Fruit fly (Drosophila melanogaster) whole organism, embryonic: ENCODE results near the gene Doc1.

ENCODE experiments used
- BEAF-32 ChIP-seq: fragments of 200-800 bp; sonication (Bioruptor generic); optimal IDR thresholded peaks from 3 replicates; lab custom pipeline; 2017; ENCODE audit warnings: missing biosample characterization, missing genetic modification characterization, mild to moderate bottlenecking, moderate library complexity, missing genetic modification reagents
- CG10431 ChIP-seq: fragments of 200-800 bp; sonication (Bioruptor generic); optimal IDR thresholded peaks from 3 replicates; lab custom pipeline; 2018; ENCODE audit warnings: missing biosample characterization, mild to moderate bottlenecking, missing genetic modification characterization
- CG11093 ChIP-seq: fragments of 200-800 bp; sonication (Bioruptor generic); IDR thresholded peaks from 3 replicates; pipeline ENCODE4 v1.3.6; 2022; ENCODE audit warnings: missing biosample characterization, missing genetic modification characterization
- CG11247 ChIP-seq: fragments of 200-800 bp; sonication (Bioruptor generic); IDR thresholded peaks from 2 replicates; pipeline ENCODE4 v1.3.6; 2022; ENCODE audit warnings: missing biosample characterization, missing genetic modification characterization
- CG12236 ChIP-seq: fragments of 200-800 bp; sonication (Bioruptor generic); optimal IDR thresholded peaks from 2 replicates; lab custom pipeline; 2016; ENCODE audit warnings: missing biosample characterization, missing genetic modification characterization
- CG1233 ChIP-seq: fragments of 200-800 bp; sonication (Bioruptor generic); optimal IDR thresholded peaks from 4 replicates; lab custom pipeline; 2018; ENCODE audit warnings: missing biosample characterization, mild to moderate bottlenecking, missing genetic modification characterization
- CG12744 ChIP-seq: fragments of 200-800 bp; sonication (Bioruptor generic); optimal IDR thresholded peaks from 2 replicates; lab custom pipeline; 2016; ENCODE audit warnings: missing biosample characterization, missing genetic modification characterization
- CG13424 ChIP-seq: fragments of 200-800 bp; sonication (Bioruptor generic); optimal IDR thresholded peaks from 2 replicates; lab custom pipeline; 2019; ENCODE audit warnings: missing biosample characterization, mild to moderate bottlenecking, missing genetic modification characterization, moderate library complexity
- CG14710 ChIP-seq: fragments of 200-800 bp; sonication (Bioruptor generic); optimal IDR thresholded peaks from 3 replicates; lab custom pipeline; 2019; ENCODE audit warnings: missing biosample characterization, mild to moderate bottlenecking, missing genetic modification characterization, moderate library complexity
- CG15073 ChIP-seq: fragments of 200-800 bp; sonication (Bioruptor generic); optimal IDR thresholded peaks from 2 replicates; lab custom pipeline; 2016; ENCODE audit warnings: missing biosample characterization, missing genetic modification characterization
- CG1529 ChIP-seq: fragments of 200-800 bp; sonication (Bioruptor generic); optimal IDR thresholded peaks from 3 replicates; lab custom pipeline; 2018; ENCODE audit warnings: missing biosample characterization, missing genetic modification characterization
- CG15479 ChIP-seq: fragments of 200-800 bp; sonication (Bioruptor generic); optimal IDR thresholded peaks from 3 replicates; lab custom pipeline; 2019; ENCODE audit warnings: missing biosample characterization, mild to moderate bottlenecking, missing genetic modification characterization, moderate library complexity
- CG15696 ChIP-seq: fragments of 200-800 bp; sonication (Bioruptor generic); optimal IDR thresholded peaks from 2 replicates; lab custom pipeline; 2019; ENCODE audit warnings: missing biosample characterization, mild to moderate bottlenecking, missing genetic modification characterization, moderate library complexity
- CG1603 ChIP-seq: fragments of 200-800 bp; sonication (Bioruptor generic); optimal IDR thresholded peaks from 2 replicates; lab custom pipeline; 2019; ENCODE audit warnings: missing biosample characterization, mild to moderate bottlenecking, missing genetic modification characterization, moderate library complexity
- CG1647 ChIP-seq: fragments of 200-800 bp; sonication (Bioruptor generic); optimal IDR thresholded peaks from 3 replicates; lab custom pipeline; 2016; ENCODE audit warnings: missing biosample characterization, missing genetic modification characterization
- CG16815 ChIP-seq: fragments of 200-800 bp; sonication (Bioruptor generic); optimal IDR thresholded peaks from 3 replicates; lab custom pipeline; 2017; ENCODE audit warnings: missing biosample characterization, mild to moderate bottlenecking, missing genetic modification characterization
- CG2875 ChIP-seq: fragments of 200-800 bp; sonication (Bioruptor generic); optimal IDR thresholded peaks from 2 replicates; lab custom pipeline; 2017; ENCODE audit warnings: missing biosample characterization, mild to moderate bottlenecking, missing genetic modification characterization, missing genetic modification reagents
- CG30431 ChIP-seq: fragments of 200-800 bp; sonication (Bioruptor generic); optimal IDR thresholded peaks from 2 replicates; lab custom pipeline; 2017; ENCODE audit warnings: missing biosample characterization, missing genetic modification characterization
- CG3163 ChIP-seq: fragments of 200-800 bp; sonication (Bioruptor generic); optimal IDR thresholded peaks from 3 replicates; lab custom pipeline; 2016; ENCODE audit warnings: missing biosample characterization, missing genetic modification characterization
- CG6254 ChIP-seq: fragments of 200-800 bp; sonication (Bioruptor generic); optimal IDR thresholded peaks from 3 replicates; lab custom pipeline; 2017; ENCODE audit warnings: mild to moderate bottlenecking, missing biosample characterization, missing genetic modification reagents, missing genetic modification characterization
- CG6765 ChIP-seq: fragments of 200-800 bp; sonication (Bioruptor generic); optimal IDR thresholded peaks from 3 replicates; lab custom pipeline; 2017; ENCODE audit warnings: missing biosample characterization, mild to moderate bottlenecking, missing genetic modification characterization
- CG8290 ChIP-seq, 3 experiments: fragments of 200-800 bp; sonication (Bioruptor generic); optimal IDR thresholded peaks; 2 replicates each; lab custom pipeline; 2016 to 2019; ENCODE audit warnings: missing biosample characterization in 3 of 3, missing genetic modification characterization in 3 of 3, mild to moderate bottlenecking in 2 of 3, moderate library complexity in 1 of 3
- CG8388 ChIP-seq: fragments of 200-800 bp; sonication (Bioruptor generic); optimal IDR thresholded peaks from 2 replicates; lab custom pipeline; 2019; ENCODE audit warnings: missing biosample characterization, mild to moderate bottlenecking, missing genetic modification characterization, moderate library complexity
- CG9609 ChIP-seq: fragments of 200-800 bp; sonication (Bioruptor generic); optimal IDR thresholded peaks from 3 replicates; lab custom pipeline; 2016; ENCODE audit warnings: missing biosample characterization, missing genetic modification characterization
- Camta ChIP-seq: fragments of 200-800 bp; sonication (Bioruptor generic); optimal IDR thresholded peaks from 2 replicates; lab custom pipeline; 2016; ENCODE audit warnings: missing biosample characterization, missing genetic modification characterization
- Deaf1 ChIP-seq: fragments of 200-800 bp; optimal IDR thresholded peaks from 3 replicates; lab custom pipeline; 2019; ENCODE audit warnings: missing biosample characterization, mild to moderate bottlenecking, missing genetic modification characterization, moderate library complexity
- Fer1 ChIP-seq: fragments of 200-800 bp; sonication (Bioruptor generic); optimal IDR thresholded peaks from 2 replicates; lab custom pipeline; 2017; ENCODE audit warnings: missing biosample characterization, mild to moderate bottlenecking, missing genetic modification characterization
- Fer3 ChIP-seq: fragments of 200-800 bp; sonication (Bioruptor generic); optimal IDR thresholded peaks from 2 replicates; lab custom pipeline; 2018; ENCODE audit warnings: missing biosample characterization, mild to moderate bottlenecking, missing genetic modification characterization, moderate library complexity
- HLH3B ChIP-seq: fragments of 200-800 bp; sonication (Bioruptor generic); IDR thresholded peaks from 2 replicates; pipeline ENCODE4 v1.3.6; 2022; ENCODE audit warnings: missing biosample characterization, missing genetic modification characterization
- Hr51 ChIP-seq, 2 experiments: fragments of 200-800 bp; sonication (Bioruptor generic); optimal IDR thresholded peaks; 2 replicates in 1 of 2; 3 replicates in 1 of 2; lab custom pipeline; 2016 to 2018; ENCODE audit warnings: missing biosample characterization in 2 of 2, missing genetic modification characterization in 2 of 2, mild to moderate bottlenecking in 1 of 2, moderate library complexity in 1 of 2
- MBD-R2 ChIP-seq: fragments of 200-800 bp; sonication (Bioruptor generic); IDR thresholded peaks from 2 replicates; pipeline ENCODE4 v1.3.6; 2022; ENCODE audit warnings: missing biosample characterization, missing genetic modification characterization
- Med ChIP-seq: fragments of 200-800 bp; sonication (Bioruptor generic); peaks from one replicate; lab custom pipeline; 2016; ENCODE audit warnings: missing biosample characterization, missing genetic modification characterization, mild to moderate bottlenecking, inconsistent platforms, moderate library complexity
- NfI ChIP-seq: fragments of 200-800 bp; sonication (Bioruptor generic); optimal IDR thresholded peaks from 3 replicates; lab custom pipeline; 2018; ENCODE audit warnings: missing biosample characterization, mild to moderate bottlenecking, missing genetic modification characterization, moderate library complexity
- Opbp ChIP-seq: fragments of 200-800 bp; sonication (Bioruptor generic); IDR thresholded peaks from 3 replicates; pipeline ENCODE4 v1.3.6; 2022; ENCODE audit warnings: missing biosample characterization, missing genetic modification characterization; ENCODE audit not compliant: partially characterized antibody
- Side ChIP-seq: fragments of 200-800 bp; sonication (Bioruptor generic); optimal IDR thresholded peaks from 2 replicates; lab custom pipeline; 2016; ENCODE audit warnings: missing biosample characterization, missing genetic modification characterization
- Six4 ChIP-seq: fragments of 200-800 bp; sonication (Bioruptor generic); optimal IDR thresholded peaks from 2 replicates; lab custom pipeline; 2016; ENCODE audit warnings: missing biosample characterization, missing genetic modification characterization
- Spps ChIP-seq: fragments of 200-800 bp; sonication (Bioruptor generic); optimal IDR thresholded peaks from 2 replicates; lab custom pipeline; 2018; ENCODE audit warnings: missing biosample characterization, mild to moderate bottlenecking, missing genetic modification characterization
- chif ChIP-seq, 2 experiments: fragments of 200-800 bp; sonication (Bioruptor generic); optimal IDR thresholded peaks; 3 replicates each; lab custom pipeline; 2016; ENCODE audit warnings: missing biosample characterization in 2 of 2, missing genetic modification characterization in 2 of 2
- fru ChIP-seq: fragments of >200 bp; optimal IDR thresholded peaks from 2 replicates; lab custom pipeline; 2017
- fu2 ChIP-seq: fragments of 200-800 bp; sonication (Bioruptor generic); optimal IDR thresholded peaks from 2 replicates; lab custom pipeline; 2016; ENCODE audit warnings: missing biosample characterization, missing genetic modification characterization
- hbn ChIP-seq: fragments of 200-800 bp; sonication (Bioruptor generic); IDR thresholded peaks from 2 replicates; pipeline ENCODE4 v1.3.6; 2022; ENCODE audit warnings: missing biosample characterization, missing genetic modification characterization; ENCODE audit not compliant: partially characterized antibody
- kah ChIP-seq: fragments of 200-800 bp; sonication (Bioruptor generic); optimal IDR thresholded peaks from 2 replicates; lab custom pipeline; 2018; ENCODE audit warnings: missing biosample characterization, mild to moderate bottlenecking, missing genetic modification characterization
- sens-2 ChIP-seq: fragments of 200-800 bp; sonication (Bioruptor generic); IDR thresholded peaks from 2 replicates; pipeline ENCODE4 v1.3.6; 2022; ENCODE audit warnings: missing biosample characterization, missing genetic modification characterization
- sisA ChIP-seq: fragments of 200-800 bp; sonication (Bioruptor generic); IDR thresholded peaks from 2 replicates; pipeline ENCODE4 v1.3.6; 2022; ENCODE audit warnings: missing biosample characterization, missing genetic modification characterization
- slbo ChIP-seq: fragments of 200-800 bp; sonication (Bioruptor generic); IDR thresholded peaks from 2 replicates; pipeline ENCODE4 v1.3.6; 2022; ENCODE audit warnings: missing biosample characterization, missing genetic modification characterization
- sob ChIP-seq: fragments of 200-800 bp; sonication (Bioruptor generic); IDR thresholded peaks from 2 replicates; pipeline ENCODE4 v1.3.6; 2022; ENCODE audit warnings: missing biosample characterization, missing genetic modification characterization
- ssp ChIP-seq: fragments of 200-800 bp; sonication (Bioruptor generic); IDR thresholded peaks from 2 replicates; pipeline ENCODE4 v1.3.6; 2022; ENCODE audit warnings: missing biosample characterization, missing genetic modification characterization
- tap ChIP-seq: fragments of 200-800 bp; optimal IDR thresholded peaks from 3 replicates; lab custom pipeline; 2019; ENCODE audit warnings: missing biosample characterization, mild to moderate bottlenecking, missing genetic modification characterization, moderate library complexity
- z ChIP-seq: fragments of 200-800 bp; sonication (Bioruptor generic); IDR thresholded peaks from 3 replicates; pipeline ENCODE4 v1.3.6; 2022; ENCODE audit warnings: missing biosample characterization, missing genetic modification characterization

Gene Doc1

dm6 chr3L:9072731-9073385 is 31.7 kb downstream of the Doc1 start, which contains the start of the genes CG4911 and CG4942 (continued):
- TF ChIP-seq tap (no peak), CG8290 (GFP tag; optimal IDR thresholded peaks at IDR 0.05; lab: Kevin White, UChicago) (peak; percentile 31), CG8290 (tag; optimal IDR thresholded peaks at IDR 0.05; lab: Kevin White, UChicago) (peak in 1 of 2 experiments; percentile 55), CG15073 (GFP tag; lab: Kevin White, UChicago) (no peak), CG10431 (GFP tag; lab: Kevin White, UChicago) (peak; percentile 44), NfI (GFP tag; lab: Kevin White, UChicago) (peak; percentile 74), ssp (GFP tag; lab: Robert Waterston, UW) (peak; percentile 50; the same call in 1 of the 2 replicates), sob (GFP tag; lab: Robert Waterston, UW) (peak; percentile 67), chif (GFP tag; optimal IDR thresholded peaks at IDR 0.05; lab: Kevin White, UChicago) (peak; percentile 54 to 67), Six4 (GFP tag; lab: Kevin White, UChicago) (peak; percentile 35), Spps (tag; lab: Kevin White, UChicago) (peak; percentile 3), CG30431 (GFP tag; lab: Kevin White, UChicago) (peak; percentile 1), Deaf1 (peak; percentile 28), sisA (GFP tag; lab: Robert Waterston, UW) (peak; percentile 70), z (GFP tag; lab: Robert Waterston, UW) (no peak), CG1233 (GFP tag; lab: Kevin White, UChicago) (no peak), CG6765 (GFP tag; lab: Kevin White, UChicago) (no peak), CG12744 (GFP tag; lab: Kevin White, UChicago) (peak; percentile 41), CG15696 (peak; percentile 40), CG8388 (GFP tag; lab: Kevin White, UChicago) (peak; percentile 8), MBD-R2 (GFP tag; lab: Robert Waterston, UW) (peak; percentile 91), CG6254 (GFP tag; lab: Kevin White, UChicago) (no peak), Fer1 (peak; percentile 38), fru (no peak), CG15479 (GFP tag; lab: Kevin White, UChicago) (no peak), HLH3B (GFP tag; lab: Robert Waterston, UW) (peak; percentile 53; the same call in 1 of the 2 replicates), slbo (GFP tag; lab: Robert Waterston, UW) (peak; percentile 86), CG1647 (GFP tag; lab: Kevin White, UChicago) (peak; percentile 26), CG1529 (no peak), CG1603 (tag; lab: Kevin White, UChicago) (peak; percentile 38), Fer3 (peak; percentile 62), BEAF-32 (GFP tag; lab: Kevin White, UChicago) (peak; percentile 49), CG9609 (GFP tag; lab: Kevin White, UChicago) (peak; percentile 61), CG11247 (GFP tag; lab: Robert Waterston, UW) (peak; percentile 68), CG12236 (GFP tag; lab: Kevin White, UChicago) (peak; percentile 55), CG14710 (tag; lab: Kevin White, UChicago) (peak; percentile 86), CG11093 (GFP tag; lab: Robert Waterston, UW) (0 out of 3 replicates have a peak, but pooled peaks have one; percentile 16), Med (peak; percentile 50), CG16815 (GFP tag; lab: Kevin White, UChicago) (peak; percentile 69), CG2875 (no peak), CG13424 (tag; lab: Kevin White, UChicago) (peak; percentile 83), sens-2 (no peak; the same call in 1 of the 2 replicates), Opbp (no peak), Hr51 (GFP tag; optimal IDR thresholded peaks at IDR 0.05; lab: Kevin White, UChicago) (peak in 1 of 2 experiments; percentile 73), fu2 (peak; percentile 59), hbn (GFP tag; lab: Robert Waterston, UW) (no peak), kah (GFP tag; lab: Kevin White, UChicago) (no peak), CG3163 (peak; percentile 48), Side (GFP tag; lab: Kevin White, UChicago) (peak; percentile 47), Camta (GFP tag; lab: Kevin White, UChicago) (peak; percentile 76)
